Fruit fly (Drosophila melanogaster): ENCODE data around the gene melt.

Gene melt

DNA sequence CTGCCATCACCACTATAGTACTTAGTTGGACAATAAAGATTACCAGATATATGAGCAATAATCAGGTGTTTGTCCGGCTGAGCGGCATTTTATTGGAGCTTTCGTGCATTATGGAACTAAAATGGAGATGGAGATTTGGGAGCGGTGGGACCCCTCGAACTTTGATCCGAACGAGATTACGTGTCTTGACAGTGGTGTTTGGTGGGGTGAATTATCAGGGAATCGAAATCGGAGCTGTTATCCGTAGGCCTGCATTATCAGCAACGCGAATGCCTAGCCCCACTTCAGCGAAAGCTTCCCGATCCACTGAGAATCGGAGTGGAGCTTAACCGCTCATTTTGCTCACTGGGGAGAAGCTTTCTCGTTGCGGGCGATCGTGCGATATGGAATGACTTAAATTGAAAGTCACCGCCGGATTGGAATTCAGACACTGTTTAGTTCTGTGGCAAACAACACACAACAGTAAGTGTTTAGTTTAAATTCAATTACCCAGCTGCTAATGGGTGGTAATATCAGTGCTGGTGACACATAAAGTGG, 2.8 kb upstream of the melt start, which contains the start of gene Acbp2:
Gene Acbp2 (plus strand): TSS at position 417 of the 537 bp plus-strand sequence.
- peak; percentile 0 for TF ChIP-seq CG14711 (tag; optimal IDR thresholded peaks at IDR 0.05)
- peak; percentile 55 for TF ChIP-seq Mnt (GFP tag; optimal IDR thresholded peaks at IDR 0.05)
- peak; percentile 55 for TF ChIP-seq CG33017 (tag; optimal IDR thresholded peaks at IDR 0.05)
- no peak for TF ChIP-seq tj (GFP tag; optimal IDR thresholded peaks at IDR 0.05)
- peak; percentile 23 for TF ChIP-seq pad (GFP tag; optimal IDR thresholded peaks at IDR 0.05)
- no peak for TF ChIP-seq Crg-1 (GFP tag; optimal IDR thresholded peaks at IDR 0.05)
- TF ChIP-seq cnc (optimal IDR thresholded peaks at IDR 0.05), result peak; percentile 59 to 60
- peak; percentile 88 for TF ChIP-seq kay (GFP tag; ENCODE audit: borderline replicate concordance)
- peak; percentile 74 for TF ChIP-seq cic (GFP tag; optimal IDR thresholded peaks at IDR 0.05)
- TF ChIP-seq CG7045 (GFP tag; optimal IDR thresholded peaks at IDR 0.05), result peak; percentile 34
- TF ChIP-seq Hr96 (GFP tag; optimal IDR thresholded peaks at IDR 0.05), result no peak
- TF ChIP-seq CG12768 (GFP tag; optimal IDR thresholded peaks at IDR 0.05), result peak; percentile 72
- peak; percentile 15 for TF ChIP-seq CG7101 (tag; optimal IDR thresholded peaks at IDR 0.05)

dm6 chr3L:7132593-7132992, 1.7 kb upstream of the melt start:
- no peak for TF ChIP-seq toe (GFP tag; optimal IDR thresholded peaks at IDR 0.05)
- TF ChIP-seq CG7101 (tag; optimal IDR thresholded peaks at IDR 0.05), result peak; percentile 10
- TF ChIP-seq kay (GFP tag; ENCODE audit: borderline replicate concordance), result peak; percentile 9
- peak; percentile 19 for TF ChIP-seq CG33017 (tag; optimal IDR thresholded peaks at IDR 0.05)

dm6 chr3L:7134818-7135217, 502 bp downstream of the melt start:
- TF ChIP-seq tj (GFP tag; optimal IDR thresholded peaks at IDR 0.05) (peak; percentile 85), kay (GFP tag; ENCODE audit: borderline replicate concordance) (peak; percentile 54), CG1620 (GFP tag; optimal IDR thresholded peaks at IDR 0.05) (no peak), Hr96 (GFP tag; optimal IDR thresholded peaks at IDR 0.05) (no peak), ovo (GFP tag; optimal IDR thresholded peaks at IDR 0.05) (no peak)

DNA sequence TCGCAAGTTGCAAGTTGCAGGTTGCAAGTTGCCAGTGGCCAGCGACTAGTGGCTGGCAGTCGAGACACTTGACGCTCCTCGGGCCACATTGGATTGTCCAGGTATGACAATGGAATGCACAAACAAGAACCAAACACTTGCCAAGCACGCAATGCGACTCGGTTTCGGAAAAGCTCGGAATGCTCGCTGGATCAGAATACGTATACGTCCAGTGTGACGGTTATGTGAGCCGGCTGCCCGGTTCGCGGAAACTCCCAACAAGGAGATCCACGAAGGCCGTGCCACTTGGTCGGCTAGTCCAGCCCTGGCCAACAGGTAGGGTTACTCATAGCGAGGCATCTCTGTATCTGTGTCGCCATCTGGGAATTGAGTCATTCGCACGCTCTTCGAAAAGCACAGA, 2.3 kb downstream of the melt start:
- no peak for TF ChIP-seq Clk (GFP tag; optimal IDR thresholded peaks at IDR 0.05)
- no peak for TF ChIP-seq Crg-1 (GFP tag; optimal IDR thresholded peaks at IDR 0.05)
- TF ChIP-seq cic (GFP tag; optimal IDR thresholded peaks at IDR 0.05), result no peak
- TF ChIP-seq pad (GFP tag; optimal IDR thresholded peaks at IDR 0.05), result no peak
- TF ChIP-seq Mnt (GFP tag; optimal IDR thresholded peaks at IDR 0.05), result no peak
- TF ChIP-seq CG33017 (tag; optimal IDR thresholded peaks at IDR 0.05), result no peak
- no peak for TF ChIP-seq CG14711 (tag; optimal IDR thresholded peaks at IDR 0.05)
- TF ChIP-seq bab1 (GFP tag; optimal IDR thresholded peaks at IDR 0.05), result no peak
- no peak for TF ChIP-seq CG7101 (tag; optimal IDR thresholded peaks at IDR 0.05)
- TF ChIP-seq CG5204 (GFP tag; optimal IDR thresholded peaks at IDR 0.05), result no peak

DNA sequence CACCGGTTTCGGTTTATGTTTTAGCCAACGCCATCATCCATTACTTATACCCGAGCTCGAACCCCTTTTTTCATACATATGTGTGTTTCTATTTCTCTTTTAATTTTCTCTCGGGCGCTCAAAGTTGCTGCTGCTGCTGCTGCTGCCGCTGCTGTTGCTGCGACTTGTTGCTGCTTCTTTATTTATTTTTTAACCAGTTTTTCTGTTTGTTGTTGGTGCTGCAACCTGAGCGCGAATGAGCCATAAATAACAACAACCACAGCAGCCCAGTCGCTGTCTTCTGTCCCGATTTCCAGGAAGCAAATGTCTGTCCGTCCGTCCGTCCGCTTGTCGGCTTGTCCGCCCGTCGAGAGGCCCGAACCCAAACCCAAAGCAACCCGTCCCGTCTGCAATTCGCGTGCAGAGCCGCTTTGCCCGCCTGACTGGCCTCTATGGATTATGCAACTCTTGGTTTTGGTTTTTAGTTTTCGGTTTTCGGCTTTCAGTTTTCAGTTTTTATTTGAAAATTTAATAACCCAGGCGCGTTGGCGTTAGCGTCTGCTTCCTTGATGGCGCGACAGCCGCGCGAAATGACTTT, 3.4 kb downstream of the melt start:
- TF ChIP-seq kay (GFP tag; ENCODE audit: borderline replicate concordance) (no peak), Hr96 (GFP tag; optimal IDR thresholded peaks at IDR 0.05) (no peak), bab1 (GFP tag; optimal IDR thresholded peaks at IDR 0.05) (no peak), CG33017 (tag; optimal IDR thresholded peaks at IDR 0.05) (no peak), tj (GFP tag; optimal IDR thresholded peaks at IDR 0.05) (no peak), CG11617 (GFP tag; optimal IDR thresholded peaks at IDR 0.05) (no peak), toe (GFP tag; optimal IDR thresholded peaks at IDR 0.05) (no peak), CG7101 (tag; optimal IDR thresholded peaks at IDR 0.05) (no peak), cic (GFP tag; optimal IDR thresholded peaks at IDR 0.05) (no peak), Crg-1 (GFP tag; optimal IDR thresholded peaks at IDR 0.05) (no peak), Mnt (GFP tag; optimal IDR thresholded peaks at IDR 0.05) (no peak), CG7045 (GFP tag; optimal IDR thresholded peaks at IDR 0.05) (no peak), cnc (optimal IDR thresholded peaks at IDR 0.05) (no peak), CG12768 (GFP tag; optimal IDR thresholded peaks at IDR 0.05) (no peak), Clk (GFP tag; optimal IDR thresholded peaks at IDR 0.05) (no peak), CG1620 (GFP tag; optimal IDR thresholded peaks at IDR 0.05) (no peak), CG5204 (GFP tag; optimal IDR thresholded peaks at IDR 0.05) (no peak), pad (GFP tag; optimal IDR thresholded peaks at IDR 0.05) (no peak), ovo (GFP tag; optimal IDR thresholded peaks at IDR 0.05) (no peak), CG14711 (tag; optimal IDR thresholded peaks at IDR 0.05) (no peak)

- no peak for TF ChIP-seq Crg-1 (GFP tag; optimal IDR thresholded peaks at IDR 0.05)
- TF ChIP-seq toe (GFP tag; optimal IDR thresholded peaks at IDR 0.05), result no peak
- TF ChIP-seq cnc (optimal IDR thresholded peaks at IDR 0.05), result no peak
- TF ChIP-seq CG1620 (GFP tag; optimal IDR thresholded peaks at IDR 0.05), result no peak
- no peak for TF ChIP-seq Clk (GFP tag; optimal IDR thresholded peaks at IDR 0.05)
- no peak for TF ChIP-seq bab1 (GFP tag; optimal IDR thresholded peaks at IDR 0.05)
- no peak for TF ChIP-seq CG12768 (GFP tag; optimal IDR thresholded peaks at IDR 0.05)
- no peak for TF ChIP-seq cic (GFP tag; optimal IDR thresholded peaks at IDR 0.05)
- no peak for TF ChIP-seq tj (GFP tag; optimal IDR thresholded peaks at IDR 0.05)
- no peak for TF ChIP-seq Mnt (GFP tag; optimal IDR thresholded peaks at IDR 0.05)
- no peak for TF ChIP-seq ovo (GFP tag; optimal IDR thresholded peaks at IDR 0.05)
Observed at dm6 chr3L:7143283-7143682, 9.0 kb downstream of the melt start.

DNA sequence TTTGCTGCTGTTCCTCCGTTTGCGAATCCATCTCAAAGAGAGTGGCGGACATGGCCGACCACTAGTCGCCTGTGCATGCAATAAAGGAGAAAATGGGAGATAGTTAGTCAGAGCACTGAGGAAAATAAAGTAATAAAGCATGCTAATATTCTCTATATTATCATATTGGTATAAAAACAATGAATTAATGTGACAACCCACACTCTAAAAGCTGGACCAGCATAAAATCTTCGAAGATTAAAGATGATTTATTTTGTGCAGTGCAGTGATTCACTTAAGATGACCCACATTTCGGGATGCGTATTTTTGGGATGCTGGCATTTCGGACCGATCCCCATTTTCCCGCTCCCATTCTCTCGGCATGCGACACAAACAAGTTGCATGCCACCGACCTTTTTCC, 13.5 kb downstream of the melt start:
- no peak for TF ChIP-seq cic (GFP tag; optimal IDR thresholded peaks at IDR 0.05)
